Fruit fly (Drosophila melanogaster) whole organism, embryonic: ENCODE measurements around the gene CG3078.

Experiments
- Aef1 ChIP-seq: fragments of 200-800 bp; sonication (Bioruptor generic); IDR thresholded peaks from 3 replicates; pipeline ENCODE4 v1.3.6; 2022; ENCODE audit warnings: missing biosample characterization, missing genetic modification characterization
- CG1024 ChIP-seq: fragments of 200-800 bp; sonication (Bioruptor generic); IDR thresholded peaks from 2 replicates; pipeline ENCODE4 v1.3.6; 2022; ENCODE audit warnings: missing biosample characterization, missing genetic modification characterization
- CG10431 ChIP-seq: fragments of 200-800 bp; sonication (Bioruptor generic); optimal IDR thresholded peaks from 3 replicates; lab custom pipeline; 2018; ENCODE audit warnings: missing biosample characterization, mild to moderate bottlenecking, missing genetic modification characterization
- CG11696 ChIP-seq: fragments of 200-800 bp; sonication (Bioruptor generic); IDR thresholded peaks from 2 replicates; pipeline ENCODE4 v1.3.6; 2022; ENCODE audit warnings: missing biosample characterization, missing genetic modification characterization
- CG12236 ChIP-seq: fragments of 200-800 bp; sonication (Bioruptor generic); optimal IDR thresholded peaks from 2 replicates; lab custom pipeline; 2016; ENCODE audit warnings: missing biosample characterization, missing genetic modification characterization
- CG12744 ChIP-seq: fragments of 200-800 bp; sonication (Bioruptor generic); optimal IDR thresholded peaks from 2 replicates; lab custom pipeline; 2016; ENCODE audit warnings: missing biosample characterization, missing genetic modification characterization
- CG12942 ChIP-seq: fragments of 200-800 bp; sonication (Bioruptor generic); optimal IDR thresholded peaks from 3 replicates; lab custom pipeline; 2016; ENCODE audit warnings: missing biosample characterization, missing genetic modification characterization
- CG13424 ChIP-seq: fragments of 200-800 bp; sonication (Bioruptor generic); optimal IDR thresholded peaks from 2 replicates; lab custom pipeline; 2019; ENCODE audit warnings: missing biosample characterization, mild to moderate bottlenecking, missing genetic modification characterization, moderate library complexity
- CG15011 ChIP-seq: fragments of 200-800 bp; sonication (Bioruptor generic); optimal IDR thresholded peaks from 3 replicates; lab custom pipeline; 2018; ENCODE audit warnings: missing biosample characterization, mild to moderate bottlenecking, missing genetic modification characterization
- CG15479 ChIP-seq: fragments of 200-800 bp; sonication (Bioruptor generic); optimal IDR thresholded peaks from 3 replicates; lab custom pipeline; 2019; ENCODE audit warnings: missing biosample characterization, mild to moderate bottlenecking, missing genetic modification characterization, moderate library complexity
- CG15514 ChIP-seq: fragments of 200-800 bp; sonication (Bioruptor generic); optimal IDR thresholded peaks from 3 replicates; lab custom pipeline; 2017; ENCODE audit warnings: missing biosample characterization, missing genetic modification characterization, mild to moderate bottlenecking, moderate library complexity, missing genetic modification reagents
- CG16815 ChIP-seq: fragments of 200-800 bp; sonication (Bioruptor generic); optimal IDR thresholded peaks from 3 replicates; lab custom pipeline; 2017; ENCODE audit warnings: missing biosample characterization, mild to moderate bottlenecking, missing genetic modification characterization
- CG18011 ChIP-seq: fragments of 200-800 bp; sonication (Bioruptor generic); optimal IDR thresholded peaks from 2 replicates; lab custom pipeline; 2017; ENCODE audit warnings: missing biosample characterization, missing genetic modification characterization, mild to moderate bottlenecking, moderate library complexity, missing genotype
- CG2202 ChIP-seq: fragments of 200-800 bp; sonication (Bioruptor generic); optimal IDR thresholded peaks from 2 replicates; lab custom pipeline; 2018; ENCODE audit warnings: missing biosample characterization, mild to moderate bottlenecking, missing genetic modification characterization
- CG4404 ChIP-seq: fragments of 200-800 bp; sonication (Bioruptor generic); IDR thresholded peaks from 2 replicates; pipeline ENCODE4 v1.3.6; 2022; ENCODE audit warnings: missing biosample characterization, missing genetic modification characterization
- CG7357 ChIP-seq: fragments of 200-800 bp; sonication (Bioruptor generic); IDR thresholded peaks from 3 replicates; pipeline ENCODE4 v1.3.6; 2022; ENCODE audit warnings: missing biosample characterization, missing genetic modification characterization
- Fer1 ChIP-seq: fragments of 200-800 bp; sonication (Bioruptor generic); optimal IDR thresholded peaks from 2 replicates; lab custom pipeline; 2017; ENCODE audit warnings: missing biosample characterization, mild to moderate bottlenecking, missing genetic modification characterization
- HHEX ChIP-seq: fragments of 200-800 bp; sonication (Bioruptor generic); optimal IDR thresholded peaks from 3 replicates; lab custom pipeline; 2017; ENCODE audit warnings: missing biosample characterization, mild to moderate bottlenecking, missing genetic modification characterization, missing genetic modification reagents
- HLH3B ChIP-seq: fragments of 200-800 bp; sonication (Bioruptor generic); IDR thresholded peaks from 2 replicates; pipeline ENCODE4 v1.3.6; 2022; ENCODE audit warnings: missing biosample characterization, missing genetic modification characterization
- Hand ChIP-seq: fragments of 200-800 bp; sonication (Bioruptor generic); optimal IDR thresholded peaks from 2 replicates; lab custom pipeline; 2017; ENCODE audit warnings: mild to moderate bottlenecking, missing biosample characterization, missing genetic modification reagents, missing genetic modification characterization
- Hmx ChIP-seq: fragments of 200-800 bp; sonication (Bioruptor generic); optimal IDR thresholded peaks from 2 replicates; lab custom pipeline; 2016; ENCODE audit warnings: missing biosample characterization, missing genetic modification characterization
- Mad ChIP-seq: fragments of 200-800 bp; sonication (Bioruptor generic); optimal IDR thresholded peaks from 2 replicates; lab custom pipeline; 2016; ENCODE audit warnings: missing biosample characterization, missing genetic modification characterization
- Meics ChIP-seq: fragments of 200-800 bp; sonication (Bioruptor generic); optimal IDR thresholded peaks from 2 replicates; lab custom pipeline; 2017; ENCODE audit warnings: missing biosample characterization, mild to moderate bottlenecking, missing genetic modification characterization
- Usf ChIP-seq: fragments of 200-800 bp; sonication (Bioruptor generic); optimal IDR thresholded peaks from 2 replicates; lab custom pipeline; 2017; ENCODE audit warnings: missing genotype, missing biosample characterization, missing genetic modification characterization
- amos ChIP-seq: fragments of 200-800 bp; sonication (Bioruptor generic); IDR thresholded peaks from 2 replicates; pipeline ENCODE4 v1.3.6; 2022; ENCODE audit warnings: missing biosample characterization, missing genetic modification characterization; ENCODE audit not compliant: partially characterized antibody
- ash1 ChIP-seq: fragments of 200-800 bp; sonication (Bioruptor generic); optimal IDR thresholded peaks from 2 replicates; lab custom pipeline; 2018; ENCODE audit warnings: missing biosample characterization, mild to moderate bottlenecking, missing genetic modification characterization
- chn ChIP-seq: fragments of 200-800 bp; sonication (Bioruptor generic); optimal IDR thresholded peaks from 2 replicates; lab custom pipeline; 2016; ENCODE audit warnings: missing biosample characterization, missing genetic modification characterization
- dmrt11E ChIP-seq: fragments of 200-800 bp; sonication (Bioruptor generic); optimal IDR thresholded peaks from 3 replicates; lab custom pipeline; 2018; ENCODE audit warnings: missing biosample characterization, mild to moderate bottlenecking, missing genetic modification characterization, moderate library complexity
- dysf ChIP-seq: fragments of 200-800 bp; sonication (Bioruptor generic); IDR thresholded peaks from 3 replicates; pipeline ENCODE4 v1.3.6; 2022; ENCODE audit warnings: missing biosample characterization, missing genetic modification characterization
- exex ChIP-seq: fragments of 200-800 bp; sonication (Bioruptor generic); optimal IDR thresholded peaks from 4 replicates; lab custom pipeline; 2018; ENCODE audit warnings: missing biosample characterization, mild to moderate bottlenecking, missing genetic modification characterization, moderate library complexity
- fd96Cb ChIP-seq: fragments of 200-800 bp; sonication (Bioruptor generic); optimal IDR thresholded peaks from 2 replicates; lab custom pipeline; 2018; ENCODE audit warnings: missing biosample characterization, mild to moderate bottlenecking, missing genetic modification characterization, moderate library complexity
- insv ChIP-seq, 2 experiments: fragments of 200-800 bp; sonication (Bioruptor generic); optimal IDR thresholded peaks; 3 replicates each; lab custom pipeline; 2016 to 2018; ENCODE audit warnings: missing biosample characterization in 2 of 2, missing genetic modification characterization in 2 of 2
- inv ChIP-seq: fragments of 200-800 bp; sonication (Bioruptor generic); IDR thresholded peaks from 2 replicates; pipeline ENCODE4 v1.3.6; 2022; ENCODE audit warnings: missing biosample characterization, missing genetic modification characterization; ENCODE audit not compliant: partially characterized antibody
- kni ChIP-seq: fragments of 200-800 bp; sonication (Bioruptor generic); optimal IDR thresholded peaks from 3 replicates; lab custom pipeline; 2017; ENCODE audit warnings: mild to moderate bottlenecking, missing biosample characterization, missing genetic modification reagents, missing genetic modification characterization
- lbe ChIP-seq: fragments of 200-800 bp; sonication (Bioruptor generic); optimal IDR thresholded peaks from 2 replicates; lab custom pipeline; 2016; ENCODE audit warnings: missing biosample characterization, mild to moderate bottlenecking, missing genetic modification characterization
- otp ChIP-seq: fragments of 200-800 bp; sonication (Bioruptor generic); IDR thresholded peaks from 3 replicates; pipeline ENCODE4, ENCODE4 v1.3.6; 2022; ENCODE audit warnings: missing biosample characterization, missing genetic modification characterization
- pb ChIP-seq: fragments of 200-800 bp; sonication (Bioruptor generic); optimal IDR thresholded peaks from 3 replicates; lab custom pipeline; 2016; ENCODE audit warnings: missing biosample characterization, missing genetic modification characterization
- pita ChIP-seq: fragments of 200-800 bp; sonication (Bioruptor generic); optimal IDR thresholded peaks from 2 replicates; lab custom pipeline; 2017; ENCODE audit warnings: missing biosample characterization, mild to moderate bottlenecking, missing genetic modification characterization
- pros ChIP-seq: fragments of 200-800 bp; sonication (Bioruptor generic); optimal IDR thresholded peaks from 3 replicates; lab custom pipeline; 2019; ENCODE audit warnings: missing biosample characterization, mild to moderate bottlenecking, missing genetic modification characterization, moderate library complexity
- schlank ChIP-seq: fragments of 200-800 bp; sonication (Bioruptor generic); optimal IDR thresholded peaks from 2 replicates; lab custom pipeline; 2018; ENCODE audit warnings: missing biosample characterization, mild to moderate bottlenecking, missing genetic modification characterization
- sens-2 ChIP-seq: fragments of 200-800 bp; sonication (Bioruptor generic); IDR thresholded peaks from 2 replicates; pipeline ENCODE4 v1.3.6; 2022; ENCODE audit warnings: missing biosample characterization, missing genetic modification characterization
- sisA ChIP-seq: fragments of 200-800 bp; sonication (Bioruptor generic); IDR thresholded peaks from 2 replicates; pipeline ENCODE4 v1.3.6; 2022; ENCODE audit warnings: missing biosample characterization, missing genetic modification characterization
- sob ChIP-seq: fragments of 200-800 bp; sonication (Bioruptor generic); IDR thresholded peaks from 2 replicates; pipeline ENCODE4 v1.3.6; 2022; ENCODE audit warnings: missing biosample characterization, missing genetic modification characterization
- sug ChIP-seq: fragments of 200-800 bp; optimal IDR thresholded peaks from 2 replicates; lab custom pipeline; 2019; ENCODE audit warnings: missing biosample characterization, mild to moderate bottlenecking, missing genetic modification characterization, moderate library complexity
- tap ChIP-seq: fragments of 200-800 bp; optimal IDR thresholded peaks from 3 replicates; lab custom pipeline; 2019; ENCODE audit warnings: missing biosample characterization, mild to moderate bottlenecking, missing genetic modification characterization, moderate library complexity
- tio ChIP-seq: fragments of 200-800 bp; sonication (Bioruptor generic); optimal IDR thresholded peaks from 2 replicates; lab custom pipeline; 2017; ENCODE audit warnings: missing biosample characterization, missing genetic modification characterization, inconsistent platforms
- tna ChIP-seq: fragments of 200-800 bp; sonication (Bioruptor generic); IDR thresholded peaks from 2 replicates; pipeline ENCODE4 v1.3.6; 2022; ENCODE audit warnings: missing biosample characterization, missing genetic modification characterization; ENCODE audit not compliant: partially characterized antibody
- twi ChIP-seq: fragments of 200-800 bp; optimal IDR thresholded peaks from 2 replicates; lab custom pipeline; 2019; ENCODE audit warnings: missing biosample characterization, mild to moderate bottlenecking, missing genetic modification characterization, moderate library complexity
- unc-4 ChIP-seq: fragments of 200-800 bp; sonication (Bioruptor generic); IDR thresholded peaks from 2 replicates; pipeline ENCODE4 v1.3.6; 2022; ENCODE audit warnings: missing biosample characterization, missing genetic modification characterization; ENCODE audit not compliant: partially characterized antibody

CG3078 gene

dm6 chrX:2298708-2299370 is 39.2 kb upstream of the CG3078 start (continued):
- TF ChIP-seq pb (GFP tag; lab: Kevin White, UChicago) (peak; percentile 70), Aef1 (GFP tag; lab: Robert Waterston, UW) (peak; percentile 52; the same call in 2 of the 3 replicates), Fer1 (GFP tag; lab: Kevin White, UChicago) (peak; percentile 35), Meics (GFP tag; lab: Kevin White, UChicago) (peak; percentile 27), schlank (tag; lab: Kevin White, UChicago) (peak; percentile 3), tna (GFP tag; lab: Robert Waterston, UW) (no peak), CG1024 (GFP tag; lab: Robert Waterston, UW) (peak; percentile 76), CG15011 (GFP tag; lab: Kevin White, UChicago) (peak; percentile 2), CG11696 (GFP tag; lab: Robert Waterston, UW) (peak; percentile 26; the same call in 1 of the 2 replicates), twi (peak; percentile 78), CG12744 (peak; percentile 49), otp (GFP tag; lab: Robert Waterston, UW) (peak; percentile 93), Mad (GFP tag; lab: Kevin White, UChicago) (peak; percentile 70), CG2202 (tag; lab: Kevin White, UChicago) (peak; percentile 87), kni (GFP tag; lab: Kevin White, UChicago) (peak; percentile 55), inv (GFP tag; lab: Robert Waterston, UW) (no peak), ash1 (GFP tag; lab: Kevin White, UChicago) (no peak), HHEX (GFP tag; lab: Kevin White, UChicago) (peak; percentile 64), CG12942 (GFP tag; lab: Kevin White, UChicago) (peak; percentile 71), chn (GFP tag; lab: Kevin White, UChicago) (peak; percentile 80), CG18011 (GFP tag; lab: Kevin White, UChicago) (peak; percentile 16), HLH3B (GFP tag; lab: Robert Waterston, UW) (peak; percentile 80), Hmx (no peak), Usf (GFP tag; lab: Kevin White, UChicago) (peak; percentile 53), insv (GFP tag; optimal IDR thresholded peaks at IDR 0.05; lab: Kevin White, UChicago) (no peak), CG15514 (peak; percentile 1), CG4404 (GFP tag; lab: Robert Waterston, UW) (peak; percentile 61), fd96Cb (tag; lab: Kevin White, UChicago) (peak; percentile 79), exex (tag; lab: Kevin White, UChicago) (no peak), CG7357 (GFP tag; lab: Robert Waterston, UW) (no peak), CG13424 (peak; percentile 80), CG16815 (GFP tag; lab: Kevin White, UChicago) (peak; percentile 53), pita (GFP tag; lab: Kevin White, UChicago) (no peak), dmrt11E (peak; percentile 95), Hand (GFP tag; lab: Kevin White, UChicago) (no peak), sisA (GFP tag; lab: Robert Waterston, UW) (peak; percentile 67), sens-2 (GFP tag; lab: Robert Waterston, UW) (peak; percentile 92), tio (GFP tag; lab: Kevin White, UChicago) (peak; percentile 59), CG12236 (GFP tag; lab: Kevin White, UChicago) (peak; percentile 78), CG10431 (GFP tag; lab: Kevin White, UChicago) (peak; percentile 55), CG15479 (GFP tag; lab: Kevin White, UChicago) (peak; percentile 65), lbe (peak; percentile 91), sob (GFP tag; lab: Robert Waterston, UW) (peak; percentile 62; the same call in 1 of the 2 replicates), amos (GFP tag; lab: Robert Waterston, UW) (no peak), pros (GFP tag; lab: Kevin White, UChicago) (peak; percentile 78), sug (tag; lab: Kevin White, UChicago) (no peak), unc-4 (no peak), dysf (peak; percentile 66; the same call in 2 of the 3 replicates), tap (peak; percentile 84)
